Fruit fly (Drosophila melanogaster): ENCODE data around the gene lectin-33A.

DNA sequence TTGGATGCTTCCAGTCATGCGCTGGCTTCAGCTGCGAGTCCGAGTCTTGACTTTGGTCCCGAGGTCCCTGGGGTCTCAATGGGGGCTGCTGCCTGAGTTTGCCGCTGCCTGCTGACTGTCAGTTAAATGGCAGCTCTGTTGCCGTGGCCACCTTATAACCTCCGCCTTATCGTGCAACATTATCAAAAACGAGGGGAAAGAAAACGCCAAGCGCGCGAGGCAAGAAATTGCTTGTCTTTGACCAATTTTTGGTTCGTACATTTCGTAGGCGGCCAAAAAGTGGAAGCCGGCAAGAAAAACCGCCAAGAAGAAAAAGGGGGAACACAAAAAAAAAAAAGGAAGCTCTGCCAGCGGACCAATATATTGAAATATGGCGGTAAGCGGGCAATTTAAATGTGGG, 22.0 kb downstream of the lectin-33A start:
- TF ChIP-seq CG6854 (GFP tag; optimal IDR thresholded peaks at IDR 0.05) (no peak), CG7368 (GFP tag; optimal IDR thresholded peaks at IDR 0.05) (no peak), Eip93F (GFP tag; optimal IDR thresholded peaks at IDR 0.05) (no peak), Sox14 (GFP tag; optimal IDR thresholded peaks at IDR 0.05) (no peak), pdm3 (GFP tag; optimal IDR thresholded peaks at IDR 0.05) (no peak), eg (GFP tag; IDR thresholded peaks at IDR 0.05) (no peak), salr (GFP tag; optimal IDR thresholded peaks at IDR 0.05) (no peak)
